Worm (Caenorhabditis elegans) whole organism, late embryonic: ENCODE data around the gene K05D4.9.

ENCODE experiments used
- ahr-1 ChIP-seq: sonication (generic microtip); optimal IDR thresholded peaks from 2 replicates; lab custom pipeline; 2016; ENCODE audit warnings: missing genetic modification characterization, missing compliant biosample characterization
- ceh-2 ChIP-seq: sonication (generic microtip); optimal IDR thresholded peaks from 2 replicates; lab custom pipeline; 2016; ENCODE audit warnings: missing genotype, missing genetic modification characterization, missing compliant biosample characterization

DNA sequence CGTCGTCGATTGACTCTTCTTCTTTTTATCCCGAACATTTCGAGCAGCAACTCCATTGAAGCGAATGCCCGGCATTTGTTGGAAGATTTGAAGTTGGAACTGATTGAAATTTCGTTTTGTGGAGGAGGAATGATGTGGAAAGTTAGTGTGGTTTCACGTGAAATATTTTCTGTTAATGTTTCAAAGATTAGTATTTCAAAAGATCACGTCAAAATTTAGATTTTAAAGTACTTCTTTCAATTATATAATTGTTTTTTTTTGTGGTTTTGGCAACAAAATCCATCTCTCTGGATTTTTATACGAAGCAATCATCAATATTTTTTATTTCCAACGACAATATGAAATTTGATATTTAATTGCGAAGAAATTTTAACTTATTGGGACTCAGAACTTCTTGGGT lies 34.6 kb downstream of the K05D4.9 start, which contains the start of gene F44G3.7:
- TF ChIP-seq ceh-2 (tag; lab: Kevin White, UChicago) (no peak), ahr-1 (tag; lab: Kevin White, UChicago) (no peak)
